Fruit fly (Drosophila melanogaster) whole organism, embryonic: ENCODE measurements around the gene MtnE.

Experiments used
- BEAF-32 ChIP-seq: fragments of 200-800 bp; sonication (Bioruptor generic); optimal IDR thresholded peaks from 3 replicates; lab custom pipeline; 2017; ENCODE audit warnings: missing biosample characterization, missing genetic modification characterization, mild to moderate bottlenecking, moderate library complexity, missing genetic modification reagents
- BtbVII ChIP-seq: fragments of 200-800 bp; sonication (Bioruptor generic); optimal IDR thresholded peaks from 3 replicates; lab custom pipeline; 2017; ENCODE audit warnings: missing biosample characterization, mild to moderate bottlenecking, missing genetic modification characterization
- CG10654 ChIP-seq: fragments of 200-800 bp; sonication (Bioruptor generic); optimal IDR thresholded peaks from 2 replicates; lab custom pipeline; 2016; ENCODE audit warnings: missing biosample characterization, missing genetic modification characterization
- CG11093 ChIP-seq: fragments of 200-800 bp; sonication (Bioruptor generic); IDR thresholded peaks from 3 replicates; pipeline ENCODE4 v1.3.6; 2022; ENCODE audit warnings: missing biosample characterization, missing genetic modification characterization
- CG12104 ChIP-seq: fragments of 200-800 bp; sonication (Bioruptor generic); optimal IDR thresholded peaks from 3 replicates; lab custom pipeline; 2016; ENCODE audit warnings: missing biosample characterization, missing genetic modification characterization
- CG12155 ChIP-seq: fragments of 200-800 bp; sonication (Bioruptor generic); optimal IDR thresholded peaks from 3 replicates; lab custom pipeline; 2016; ENCODE audit warnings: missing biosample characterization, missing genetic modification characterization
- CG14710 ChIP-seq: fragments of 200-800 bp; sonication (Bioruptor generic); optimal IDR thresholded peaks from 3 replicates; lab custom pipeline; 2019; ENCODE audit warnings: missing biosample characterization, mild to moderate bottlenecking, missing genetic modification characterization, moderate library complexity
- CG15011 ChIP-seq: fragments of 200-800 bp; sonication (Bioruptor generic); optimal IDR thresholded peaks from 3 replicates; lab custom pipeline; 2018; ENCODE audit warnings: missing biosample characterization, mild to moderate bottlenecking, missing genetic modification characterization
- CG15479 ChIP-seq: fragments of 200-800 bp; sonication (Bioruptor generic); optimal IDR thresholded peaks from 3 replicates; lab custom pipeline; 2019; ENCODE audit warnings: missing biosample characterization, mild to moderate bottlenecking, missing genetic modification characterization, moderate library complexity
- CG1647 ChIP-seq: fragments of 200-800 bp; sonication (Bioruptor generic); optimal IDR thresholded peaks from 3 replicates; lab custom pipeline; 2016; ENCODE audit warnings: missing biosample characterization, missing genetic modification characterization
- CG17359 ChIP-seq: fragments of 200-800 bp; sonication (Bioruptor generic); optimal IDR thresholded peaks from 3 replicates; lab custom pipeline; 2018; ENCODE audit warnings: missing biosample characterization, mild to moderate bottlenecking, missing genetic modification characterization, moderate library complexity
- CG17568 ChIP-seq: fragments of 200-800 bp; sonication (Bioruptor generic); optimal IDR thresholded peaks from 2 replicates; lab custom pipeline; 2018; ENCODE audit warnings: missing biosample characterization, mild to moderate bottlenecking, missing genetic modification characterization, moderate library complexity
- CG1792 ChIP-seq: fragments of 200-800 bp; sonication (Bioruptor generic); optimal IDR thresholded peaks from 2 replicates; lab custom pipeline; 2016; ENCODE audit warnings: missing biosample characterization, missing genetic modification characterization
- CG2202 ChIP-seq: fragments of 200-800 bp; sonication (Bioruptor generic); optimal IDR thresholded peaks from 2 replicates; lab custom pipeline; 2018; ENCODE audit warnings: missing biosample characterization, mild to moderate bottlenecking, missing genetic modification characterization
- CG2875 ChIP-seq: fragments of 200-800 bp; sonication (Bioruptor generic); optimal IDR thresholded peaks from 2 replicates; lab custom pipeline; 2017; ENCODE audit warnings: missing biosample characterization, mild to moderate bottlenecking, missing genetic modification characterization, missing genetic modification reagents
- CG3847 ChIP-seq: fragments of 200-800 bp; sonication (Bioruptor generic); IDR thresholded peaks from 2 replicates; pipeline ENCODE4 v1.3.6; 2022; ENCODE audit warnings: missing biosample characterization, missing genetic modification characterization
- CG4730 ChIP-seq: fragments of 200-800 bp; sonication (Bioruptor generic); IDR thresholded peaks from 2 replicates; pipeline ENCODE4 v1.3.6; 2022; ENCODE audit warnings: missing biosample characterization, missing genetic modification characterization
- CG4820 ChIP-seq: fragments of 200-800 bp; sonication (Bioruptor generic); optimal IDR thresholded peaks from 3 replicates; lab custom pipeline; 2016; ENCODE audit warnings: missing biosample characterization, missing genetic modification characterization
- CG5953 ChIP-seq: fragments of 200-800 bp; sonication (Bioruptor generic); IDR thresholded peaks from 2 replicates; pipeline ENCODE4 v1.3.6; 2022; ENCODE audit warnings: missing biosample characterization, missing genetic modification characterization
- CG6854 ChIP-seq: fragments of 200-800 bp; sonication (Bioruptor generic); optimal IDR thresholded peaks from 3 replicates; lab custom pipeline; 2017; ENCODE audit warnings: missing biosample characterization, mild to moderate bottlenecking, missing genetic modification characterization
- CG7839 ChIP-seq: fragments of 200-800 bp; sonication (Bioruptor generic); optimal IDR thresholded peaks from 3 replicates; lab custom pipeline; 2018; ENCODE audit warnings: missing biosample characterization, mild to moderate bottlenecking, missing genetic modification characterization, moderate library complexity
- CG8924 ChIP-seq: fragments of 200-800 bp; optimal IDR thresholded peaks from 3 replicates; lab custom pipeline; 2019; ENCODE audit warnings: missing biosample characterization, mild to moderate bottlenecking, missing genetic modification characterization, moderate library complexity
- Camta ChIP-seq: fragments of 200-800 bp; sonication (Bioruptor generic); optimal IDR thresholded peaks from 2 replicates; lab custom pipeline; 2016; ENCODE audit warnings: missing biosample characterization, missing genetic modification characterization
- Chrac-16 ChIP-seq: fragments of 200-800 bp; sonication (Bioruptor generic); optimal IDR thresholded peaks from 3 replicates; lab custom pipeline; 2016; ENCODE audit warnings: missing biosample characterization, missing genetic modification characterization
- CkIIα-i1 ChIP-seq: fragments of 200-800 bp; sonication (Bioruptor generic); IDR thresholded peaks from 2 replicates; pipeline ENCODE4 v1.3.6; 2022; ENCODE audit warnings: missing biosample characterization, missing genetic modification characterization
- CoRest ChIP-seq: fragments of 200-800 bp; sonication (Bioruptor generic); optimal IDR thresholded peaks from 3 replicates; lab custom pipeline; 2018; ENCODE audit warnings: missing biosample characterization, mild to moderate bottlenecking, missing genetic modification characterization, moderate library complexity
- Dip2 ChIP-seq: fragments of 200-800 bp; sonication (Bioruptor generic); IDR thresholded peaks from 2 replicates; pipeline ENCODE4 v1.3.6; 2022; ENCODE audit warnings: missing biosample characterization, missing genetic modification characterization
- H2.0 ChIP-seq: fragments of 200-800 bp; sonication (Bioruptor generic); IDR thresholded peaks from 2 replicates; pipeline ENCODE4 v1.3.6; 2022; ENCODE audit warnings: missing biosample characterization, missing genetic modification characterization
- HHEX ChIP-seq: fragments of 200-800 bp; sonication (Bioruptor generic); optimal IDR thresholded peaks from 3 replicates; lab custom pipeline; 2017; ENCODE audit warnings: missing biosample characterization, mild to moderate bottlenecking, missing genetic modification characterization, missing genetic modification reagents
- Hey ChIP-seq: fragments of 200-800 bp; sonication (Bioruptor generic); optimal IDR thresholded peaks from 3 replicates; lab custom pipeline; 2018; ENCODE audit warnings: missing biosample characterization, mild to moderate bottlenecking, missing genetic modification characterization
- Jarid2 ChIP-seq: fragments of 200-800 bp; sonication (Bioruptor generic); optimal IDR thresholded peaks from 3 replicates; lab custom pipeline; 2017; ENCODE audit warnings: mild to moderate bottlenecking, missing biosample characterization, missing genetic modification reagents, missing genetic modification characterization
- Mes4 ChIP-seq: fragments of 200-800 bp; sonication (Bioruptor generic); optimal IDR thresholded peaks from 2 replicates; lab custom pipeline; 2016; ENCODE audit warnings: missing biosample characterization, missing genetic modification characterization
- Pdp1 ChIP-seq, 2 experiments: fragments of 200-800 bp; sonication (Bioruptor generic); optimal IDR thresholded peaks; 3 replicates each; lab custom pipeline; 2016; ENCODE audit warnings: missing biosample characterization in 2 of 2, missing genetic modification characterization in 2 of 2, mild to moderate bottlenecking in 1 of 2, moderate library complexity in 1 of 2
- Rx ChIP-seq: fragments of 200-800 bp; sonication (Bioruptor generic); IDR thresholded peaks from 2 replicates; pipeline ENCODE4 v1.3.6; 2022; ENCODE audit warnings: missing biosample characterization, missing genetic modification characterization
- Side ChIP-seq: fragments of 200-800 bp; sonication (Bioruptor generic); optimal IDR thresholded peaks from 2 replicates; lab custom pipeline; 2016; ENCODE audit warnings: missing biosample characterization, missing genetic modification characterization
- Sry-δ ChIP-seq: fragments of 200-800 bp; sonication (Bioruptor generic); optimal IDR thresholded peaks from 2 replicates; lab custom pipeline; 2016; ENCODE audit warnings: missing biosample characterization, missing genetic modification characterization
- Xbp1 ChIP-seq: fragments of 200-800 bp; sonication (Bioruptor generic); optimal IDR thresholded peaks from 3 replicates; lab custom pipeline; 2016; ENCODE audit warnings: missing biosample characterization, mild to moderate bottlenecking, missing genetic modification characterization
- ab ChIP-seq: fragments of 200-800 bp; sonication (Bioruptor generic); optimal IDR thresholded peaks from 2 replicates; lab custom pipeline; 2016; ENCODE audit warnings: missing biosample characterization, missing genetic modification characterization
- bab2 ChIP-seq: fragments of 200-800 bp; sonication (Bioruptor generic); optimal IDR thresholded peaks from 2 replicates; lab custom pipeline; 2016; ENCODE audit warnings: missing biosample characterization, missing genetic modification characterization
- dan ChIP-seq: fragments of 200-800 bp; sonication (Bioruptor generic); IDR thresholded peaks from 2 replicates; pipeline ENCODE4 v1.3.6; 2022; ENCODE audit warnings: missing biosample characterization, missing genetic modification characterization
- ewg ChIP-seq: fragments of 200-800 bp; sonication (Bioruptor generic); optimal IDR thresholded peaks from 3 replicates; lab custom pipeline; 2017; ENCODE audit warnings: mild to moderate bottlenecking, missing biosample characterization, missing genetic modification reagents, missing genetic modification characterization
- eyg ChIP-seq: fragments of 200-800 bp; sonication (Bioruptor generic); optimal IDR thresholded peaks from 3 replicates; lab custom pipeline; 2016; ENCODE audit warnings: missing biosample characterization, missing genetic modification characterization
- jigr1 ChIP-seq: fragments of 200-800 bp; sonication (Bioruptor generic); IDR thresholded peaks from 3 replicates; pipeline ENCODE4 v1.3.6; 2022; ENCODE audit warnings: missing biosample characterization, missing genetic modification characterization
- lab ChIP-seq: fragments of 200-800 bp; sonication (Bioruptor generic); optimal IDR thresholded peaks from 3 replicates; lab custom pipeline; 2017; ENCODE audit warnings: missing biosample characterization, missing genetic modification characterization, mild to moderate bottlenecking, moderate library complexity, missing genetic modification reagents
- repo ChIP-seq: fragments of 200-800 bp; sonication (Bioruptor generic); optimal IDR thresholded peaks from 2 replicates; lab custom pipeline; 2016; ENCODE audit warnings: missing biosample characterization, missing genetic modification characterization
- ro ChIP-seq: fragments of 200-800 bp; sonication (Bioruptor generic); IDR thresholded peaks from 2 replicates; pipeline ENCODE4 v1.3.6; 2022; ENCODE audit warnings: missing biosample characterization, missing genetic modification characterization
- tgo ChIP-seq: fragments of 200-800 bp; sonication (Bioruptor generic); IDR thresholded peaks from 3 replicates; pipeline ENCODE4 v1.3.6; 2022; ENCODE audit warnings: missing biosample characterization, missing genetic modification characterization
- trem ChIP-seq: fragments of 200-800 bp; optimal IDR thresholded peaks from 3 replicates; lab custom pipeline; 2019; ENCODE audit warnings: missing biosample characterization, mild to moderate bottlenecking, missing genetic modification characterization, moderate library complexity
- tup ChIP-seq: fragments of 200-800 bp; sonication (Bioruptor generic); optimal IDR thresholded peaks from 2 replicates; lab custom pipeline; 2016; ENCODE audit warnings: missing biosample characterization, mild to moderate bottlenecking, missing genetic modification characterization, moderate library complexity

The MtnE gene

dm6 chr3R:20550632-20551486, 16.4 kb upstream of the MtnE start (continued):
- TF ChIP-seq CG10654 (GFP tag; lab: Kevin White, UChicago) (peak; percentile 30), Pdp1 (GFP tag; optimal IDR thresholded peaks at IDR 0.05; lab: Kevin White, UChicago) (peak; percentile 23 to 79), ro (GFP tag; lab: Robert Waterston, UW) (no peak), Xbp1 (GFP tag; lab: Kevin White, UChicago) (no peak), CG1792 (GFP tag; lab: Kevin White, UChicago) (peak; percentile 49), Sry-δ (peak; percentile 91), ab (no peak), Chrac-16 (GFP tag; lab: Kevin White, UChicago) (no peak), bab2 (peak; percentile 58), H2.0 (GFP tag; lab: Robert Waterston, UW) (no peak), ewg (GFP tag; lab: Kevin White, UChicago) (no peak), dan (no peak), CG6854 (GFP tag; lab: Kevin White, UChicago) (peak; percentile 78), CG12155 (GFP tag; lab: Kevin White, UChicago) (no peak), CG12104 (GFP tag; lab: Kevin White, UChicago) (peak; percentile 71), CG1647 (peak; percentile 23), Camta (GFP tag; lab: Kevin White, UChicago) (peak; percentile 31), tup (peak; percentile 44), CG8924 (tag; lab: Kevin White, UChicago) (peak; percentile 81), CG4730 (no peak), BtbVII (GFP tag; lab: Kevin White, UChicago) (peak; percentile 81), CG2875 (GFP tag; lab: Kevin White, UChicago) (peak; percentile 90), Hey (tag; lab: Kevin White, UChicago) (peak; percentile 91), Rx (GFP tag; lab: Robert Waterston, UW) (no peak), jigr1 (no peak), Side (GFP tag; lab: Kevin White, UChicago) (peak; percentile 80), CG11093 (GFP tag; lab: Robert Waterston, UW) (no peak; the same call in 2 of the 3 replicates), CG2202 (tag; lab: Kevin White, UChicago) (peak; percentile 86), Jarid2 (GFP tag; lab: Kevin White, UChicago) (peak; percentile 93), trem (tag; lab: Kevin White, UChicago) (peak; percentile 2), CG15479 (GFP tag; lab: Kevin White, UChicago) (peak; percentile 95), CG3847 (GFP tag; lab: Robert Waterston, UW) (no peak), Dip2 (no peak), CG4820 (GFP tag; lab: Kevin White, UChicago) (no peak), eyg (GFP tag; lab: Kevin White, UChicago) (peak; percentile 67), BEAF-32 (GFP tag; lab: Kevin White, UChicago) (peak; percentile 95), CoRest (tag; lab: Kevin White, UChicago) (peak; percentile 8), CG5953 (GFP tag; lab: Robert Waterston, UW) (peak; percentile 57), CG14710 (tag; lab: Kevin White, UChicago) (peak; percentile 28), Mes4 (GFP tag; lab: Kevin White, UChicago) (peak; percentile 57), HHEX (GFP tag; lab: Kevin White, UChicago) (peak; percentile 90), CG17359 (tag; lab: Kevin White, UChicago) (peak; percentile 73), repo (peak; percentile 42), CG17568 (peak; percentile 95), CG15011 (GFP tag; lab: Kevin White, UChicago) (peak; percentile 81), lab (GFP tag; lab: Kevin White, UChicago) (peak; percentile 93), CG7839 (tag; lab: Kevin White, UChicago) (peak; percentile 39), tgo (no peak; the same call in 2 of the 3 replicates), CkIIα-i1 (GFP tag; lab: Robert Waterston, UW) (no peak)
